Worm (Caenorhabditis elegans) whole organism, L2 larva: ENCODE results near the gene uda-1.

Source experiments
- C34F6.9 ChIP-seq: fragments of 150-350 bp; optimal IDR thresholded peaks from 2 replicates; lab custom pipeline; 2014; ENCODE audit warnings: missing biosample characterization, missing genetic modification characterization
- F13H6.1 ChIP-seq: sonication (generic microtip); optimal IDR thresholded peaks from 2 replicates; lab custom pipeline; 2016; ENCODE audit warnings: missing genetic modification characterization, missing compliant biosample characterization
- R02D3.7 ChIP-seq: fragments of 150-350 bp; optimal IDR thresholded peaks from 2 replicates; lab custom pipeline; 2014; ENCODE audit warnings: missing biosample characterization, missing genetic modification characterization
- Y55F3AM.14 ChIP-seq: fragments of 200-800 bp; sonication (Bioruptor generic); optimal IDR thresholded peaks from 2 replicates; lab custom pipeline; 2018; ENCODE audit warnings: mild to moderate bottlenecking, missing genetic modification characterization, missing compliant biosample characterization
- ZK546.5 ChIP-seq: sonication (generic microtip); optimal IDR thresholded peaks from 2 replicates; lab custom pipeline; 2017; ENCODE audit warnings: missing biosample characterization, missing genetic modification characterization
- alr-1 ChIP-seq: fragments of 150-350 bp; optimal IDR thresholded peaks from 2 replicates; lab custom pipeline; 2014; ENCODE audit warnings: missing biosample characterization, missing genetic modification characterization
- aly-2 ChIP-seq: fragments of 150-350 bp; optimal IDR thresholded peaks from 2 replicates; lab custom pipeline; 2014; ENCODE audit warnings: missing biosample characterization, missing genetic modification characterization
- ama-1 ChIP-seq: fragments of 150-350 bp; optimal IDR thresholded peaks from 2 replicates; lab custom pipeline; 2018; ENCODE audit warnings: inconsistent platforms
- blmp-1 ChIP-seq: sonication (generic microtip); optimal IDR thresholded peaks from 2 replicates; lab custom pipeline; 2017; ENCODE audit warnings: missing genetic modification characterization, mild to moderate bottlenecking, missing compliant biosample characterization, antibody characterized with exemption, moderate library complexity; ENCODE audit not compliant: insufficient read depth
- ceh-16 ChIP-seq: fragments of 150-350 bp; optimal IDR thresholded peaks from 2 replicates; lab custom pipeline; 2014; ENCODE audit warnings: missing biosample characterization, missing genetic modification characterization
- ceh-82 ChIP-seq: fragments of 150-350 bp; optimal IDR thresholded peaks from 2 replicates; lab custom pipeline; 2014; ENCODE audit warnings: missing biosample characterization, missing genetic modification characterization
- crh-2 ChIP-seq: sonication (generic microtip); optimal IDR thresholded peaks from 2 replicates; lab custom pipeline; 2017; ENCODE audit warnings: missing biosample characterization, missing genetic modification characterization
- dmd-4 ChIP-seq: sonication (generic microtip); optimal IDR thresholded peaks from 2 replicates; lab custom pipeline; 2017; ENCODE audit warnings: missing biosample characterization, missing genetic modification characterization
- egl-27 ChIP-seq: sonication (generic microtip); optimal IDR thresholded peaks from 3 replicates; lab custom pipeline; 2017; ENCODE audit warnings: missing biosample characterization, missing genetic modification reagents, missing genetic modification characterization
- elt-1 ChIP-seq: fragments of 150-350 bp; optimal IDR thresholded peaks from 2 replicates; lab custom pipeline; 2014; ENCODE audit warnings: missing biosample characterization, missing genetic modification characterization
- elt-3 ChIP-seq: sonication (generic microtip); optimal IDR thresholded peaks from 2 replicates; lab custom pipeline; 2017; ENCODE audit warnings: missing biosample characterization, missing genetic modification characterization
- fos-1 ChIP-seq: fragments of 150-350 bp; optimal IDR thresholded peaks from 2 replicates; lab custom pipeline; 2014; ENCODE audit warnings: missing biosample characterization, missing genetic modification characterization
- gmeb-1 ChIP-seq: fragments of 150-350 bp; optimal IDR thresholded peaks from 2 replicates; lab custom pipeline; 2014; ENCODE audit warnings: missing biosample characterization, missing genetic modification characterization
- lin-11 ChIP-seq: fragments of 150-350 bp; sonication (generic microtip); optimal IDR thresholded peaks from 2 replicates; lab custom pipeline; 2014; ENCODE audit warnings: missing biosample characterization, missing genetic modification characterization, inconsistent platforms, mixed read lengths
- lin-13 ChIP-seq: fragments of 150-350 bp; optimal IDR thresholded peaks from 2 replicates; lab custom pipeline; 2014; ENCODE audit warnings: missing biosample characterization, missing genetic modification reagents, missing genetic modification characterization
- lin-39 ChIP-seq: fragments of 150-350 bp; optimal IDR thresholded peaks from 2 replicates; lab custom pipeline; 2014; ENCODE audit warnings: missing biosample characterization, missing genetic modification reagents, missing genetic modification characterization
- lsy-2 ChIP-seq, 2 experiments: fragments of 150-350 bp in 1 of 2; sonication (generic microtip) in 1 of 2; optimal IDR thresholded peaks; 2 replicates each; lab custom pipeline; 2014 to 2017; ENCODE audit warnings: missing biosample characterization in 2 of 2, missing genetic modification characterization in 2 of 2
- mab-5 ChIP-seq: fragments of 150-350 bp; optimal IDR thresholded peaks from 2 replicates; lab custom pipeline; 2014; ENCODE audit warnings: missing biosample characterization, missing genetic modification characterization
- mbf-1 ChIP-seq: sonication (generic microtip); optimal IDR thresholded peaks from 2 replicates; lab custom pipeline; 2017; ENCODE audit warnings: missing biosample characterization, missing genetic modification characterization
- mdl-1 ChIP-seq, 2 experiments: fragments of 150-350 bp in 1 of 2; sonication (generic microtip) in 1 of 2; optimal IDR thresholded peaks; 2 replicates each; lab custom pipeline; 2017; ENCODE audit warnings: missing biosample characterization in 2 of 2, missing genetic modification characterization in 2 of 2
- nhr-10 ChIP-seq: sonication (generic microtip); optimal IDR thresholded peaks from 2 replicates; lab custom pipeline; 2017; ENCODE audit warnings: missing biosample characterization, missing genetic modification characterization
- nhr-11 ChIP-seq: fragments of 150-350 bp; optimal IDR thresholded peaks from 2 replicates; lab custom pipeline; 2014; ENCODE audit warnings: missing biosample characterization, missing genetic modification characterization
- nhr-12 ChIP-seq: fragments of 150-350 bp; optimal IDR thresholded peaks from 2 replicates; lab custom pipeline; 2014; ENCODE audit warnings: missing biosample characterization, missing genetic modification characterization
- nhr-129 ChIP-seq: fragments of 150-350 bp; optimal IDR thresholded peaks from 2 replicates; lab custom pipeline; 2014; ENCODE audit warnings: missing biosample characterization, missing genetic modification characterization
- nhr-21 ChIP-seq: fragments of 150-350 bp; optimal IDR thresholded peaks from 2 replicates; lab custom pipeline; 2014; ENCODE audit warnings: missing biosample characterization, missing genetic modification characterization
- nhr-23 ChIP-seq: fragments of 150-350 bp; optimal IDR thresholded peaks from 2 replicates; lab custom pipeline; 2014; ENCODE audit warnings: missing biosample characterization, missing genetic modification reagents, missing genetic modification characterization
- nhr-237 ChIP-seq: fragments of 150-350 bp; optimal IDR thresholded peaks from 2 replicates; lab custom pipeline; 2014; ENCODE audit warnings: missing biosample characterization, missing genetic modification characterization
- nhr-25 ChIP-seq: fragments of 150-350 bp; sonication (generic microtip); optimal IDR thresholded peaks from 3 replicates; lab custom pipeline; 2014; ENCODE audit warnings: missing biosample characterization, missing genetic modification characterization
- nhr-6 ChIP-seq: fragments of 150-350 bp; optimal IDR thresholded peaks from 2 replicates; lab custom pipeline; 2014; ENCODE audit warnings: missing biosample characterization, missing genetic modification characterization
- nhr-77 ChIP-seq: fragments of 150-350 bp; optimal IDR thresholded peaks from 2 replicates; lab custom pipeline; 2014; ENCODE audit warnings: missing biosample characterization, missing genetic modification characterization
- peb-1 ChIP-seq: fragments of 150-350 bp; optimal IDR thresholded peaks from 2 replicates; lab custom pipeline; 2014; ENCODE audit warnings: missing biosample characterization, missing genetic modification characterization
- sem-4 ChIP-seq: fragments of 150-350 bp; optimal IDR thresholded peaks from 2 replicates; lab custom pipeline; 2014; ENCODE audit warnings: missing biosample characterization, missing genetic modification reagents, missing genetic modification characterization
- skn-1 ChIP-seq: sonication (generic microtip); optimal IDR thresholded peaks from 2 replicates; lab custom pipeline; 2017; ENCODE audit warnings: missing biosample characterization, missing genetic modification characterization
- sma-3 ChIP-seq: sonication (generic microtip); optimal IDR thresholded peaks from 2 replicates; lab custom pipeline; 2016; ENCODE audit warnings: missing genetic modification reagents, missing genetic modification characterization, missing compliant biosample characterization
- sma-9 ChIP-seq, 2 experiments: fragments of 150-350 bp in 1 of 2; sonication (generic microtip) in 1 of 2; optimal IDR thresholded peaks; 2 replicates each; lab custom pipeline; 2014 to 2016; ENCODE audit warnings: missing genetic modification characterization in 2 of 2, mild to moderate bottlenecking in 1 of 2, missing biosample characterization in 1 of 2, missing compliant biosample characterization in 1 of 2, missing genetic modification reagents in 1 of 2, moderate library complexity in 1 of 2
- snpc-4 ChIP-seq: fragments of 150-350 bp; optimal IDR thresholded peaks from 2 replicates; lab custom pipeline; 2014; ENCODE audit warnings: missing biosample characterization, missing genetic modification characterization
- unc-39 ChIP-seq: fragments of 150-350 bp; optimal IDR thresholded peaks from 2 replicates; lab custom pipeline; 2014; ENCODE audit warnings: missing biosample characterization, missing genetic modification characterization
- unc-55 ChIP-seq: fragments of 150-350 bp; sonication (generic microtip); optimal IDR thresholded peaks from 3 replicates; lab custom pipeline; 2014; ENCODE audit warnings: missing biosample characterization, missing genetic modification reagents, missing genetic modification characterization
- unc-62 ChIP-seq: fragments of 150-350 bp; optimal IDR thresholded peaks from 2 replicates; lab custom pipeline; 2014; ENCODE audit warnings: missing biosample characterization, missing genetic modification reagents, missing genetic modification characterization
- zag-1 ChIP-seq: fragments of 150-350 bp; optimal IDR thresholded peaks from 2 replicates; lab custom pipeline; 2014; ENCODE audit warnings: missing biosample characterization, missing genetic modification characterization
- ztf-1 ChIP-seq: fragments of 200-800 bp; sonication (Bioruptor generic); conservative IDR thresholded peaks from 2 replicates; pipeline ENCODE4 v1.3.6; 2022; ENCODE audit warnings: missing genetic modification characterization, missing compliant biosample characterization
- ztf-11 ChIP-seq: sonication (generic microtip); optimal IDR thresholded peaks from 2 replicates; lab custom pipeline; 2017; ENCODE audit warnings: missing biosample characterization, missing genetic modification characterization
- ztf-4 ChIP-seq: fragments of 150-350 bp; optimal IDR thresholded peaks from 2 replicates; lab custom pipeline; 2014; ENCODE audit warnings: missing biosample characterization, missing genetic modification characterization

uda-1 gene

DNA sequence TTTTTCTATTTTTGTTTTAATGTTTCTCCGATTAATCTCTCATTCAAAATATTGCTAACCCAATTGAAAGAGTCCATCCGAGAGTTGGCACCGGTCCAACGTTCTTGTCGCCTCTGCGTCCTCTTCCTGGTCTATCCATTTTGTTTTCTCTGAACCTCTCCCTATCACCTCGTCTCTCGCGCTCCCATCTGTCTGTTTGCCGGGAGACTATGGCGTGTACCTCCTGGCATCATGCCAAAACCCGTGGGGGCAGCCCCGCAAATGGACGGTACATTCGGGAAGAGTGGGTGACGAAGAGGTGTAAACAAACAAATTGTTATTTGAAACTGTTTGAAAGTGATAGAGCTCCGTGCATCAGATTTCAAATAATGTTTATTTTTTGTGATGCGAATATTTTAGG lies 31.7 kb downstream of the uda-1 start, which contains the start of gene T06E8.2 (continued):
- TF ChIP-seq nhr-6 (tag; lab: Kevin White, UChicago) (no peak), ceh-82 (tag; lab: Kevin White, UChicago) (no peak), ZK546.5 (tag; lab: Kevin White, UChicago) (no peak), elt-3 (tag; lab: Kevin White, UChicago) (no peak), C34F6.9 (peak; percentile 50), crh-2 (tag; lab: Kevin White, UChicago) (no peak), nhr-25 (tag; lab: Kevin White, UChicago) (peak; percentile 7)

DNA sequence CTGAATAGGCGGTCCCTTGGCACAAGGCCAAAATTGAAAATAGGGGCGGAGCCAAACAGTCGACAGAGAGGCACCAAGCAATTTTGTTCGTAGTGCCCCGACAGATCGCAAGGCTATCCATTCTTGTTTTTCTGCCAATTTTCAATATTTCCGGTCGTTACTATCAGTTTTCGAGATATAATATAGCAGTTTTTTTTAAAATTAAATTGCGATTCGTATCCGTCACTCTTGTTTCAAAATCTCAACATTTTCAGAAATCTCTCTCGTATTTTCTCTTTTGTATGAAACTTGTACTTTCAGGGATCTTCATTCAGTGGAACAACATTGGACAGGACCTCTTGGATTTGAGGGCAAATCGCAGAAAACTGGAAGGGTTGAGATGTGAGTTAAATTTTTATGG lies 32.5 kb downstream of the uda-1 start, which contains the start of gene F57A8.1:
Gene F57A8.1, plus strand, starts transcription at position 301 of the 400 bp plus-strand sequence.
- no peak for TF ChIP-seq ztf-4 (tag; lab: Kevin White, UChicago)
- TF ChIP-seq egl-27 (tag; lab: Kevin White, UChicago) = no peak
- TF ChIP-seq nhr-77 (tag; lab: Kevin White, UChicago) = no peak
- TF ChIP-seq lin-11 = no peak
- TF ChIP-seq ceh-16 = no peak
- TF ChIP-seq ceh-82 (tag; lab: Kevin White, UChicago) = no peak

DNA sequence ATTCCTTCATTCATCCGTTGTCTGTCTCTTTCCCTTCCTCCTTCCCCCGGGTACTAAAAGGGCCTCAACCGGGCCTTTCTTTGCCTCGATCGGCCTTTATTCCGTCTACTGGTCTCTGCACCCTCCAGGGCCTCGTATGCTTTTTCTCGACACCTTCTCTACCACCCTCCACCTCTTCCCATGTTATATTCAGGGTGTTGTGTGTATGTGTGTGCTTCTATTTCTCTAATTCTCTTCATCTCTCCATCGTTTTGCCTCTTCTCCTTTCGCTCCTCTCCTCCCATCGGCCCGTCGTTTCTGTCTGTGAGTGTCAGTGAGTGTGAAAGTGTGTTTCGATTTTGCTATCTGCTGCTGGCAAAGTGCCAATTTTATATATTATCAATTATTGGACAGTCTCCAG lies 35.3 kb downstream of the uda-1 start:
- TF ChIP-seq ztf-1 (GFP tag; lab: Robert Waterston, UW) (no peak), ama-1 (lab: Kevin White, UChicago) (no peak), mab-5 (peak; percentile 24), unc-55 (peak; percentile 65), ztf-11 (tag; lab: Kevin White, UChicago) (no peak), blmp-1 (peak; percentile 6), nhr-23 (tag; lab: Kevin White, UChicago) (no peak), mbf-1 (tag; lab: Kevin White, UChicago) (no peak), aly-2 (tag; lab: Kevin White, UChicago) (no peak), nhr-21 (tag; lab: Kevin White, UChicago) (peak; percentile 11), lsy-2 (tag; optimal IDR thresholded peaks at IDR 0.05; lab: Kevin White, UChicago) (peak; percentile 19 to 86), crh-2 (tag; lab: Kevin White, UChicago) (peak; percentile 73), Y55F3AM.14 (peak; percentile 50), sem-4 (tag; lab: Kevin White, UChicago) (peak; percentile 67), F13H6.1 (tag; lab: Kevin White, UChicago) (peak; percentile 82), snpc-4 (tag; lab: Kevin White, UChicago) (peak; percentile 11), skn-1 (tag; lab: Kevin White, UChicago) (no peak), nhr-12 (no peak), unc-39 (tag; lab: Kevin White, UChicago) (no peak), nhr-25 (tag; lab: Kevin White, UChicago) (peak; percentile 76), sma-3 (GFP tag; lab: Kevin White, UChicago) (peak; percentile 71), ceh-82 (tag; lab: Kevin White, UChicago) (no peak), egl-27 (tag; lab: Kevin White, UChicago) (peak; percentile 67), ceh-16 (no peak), ZK546.5 (tag; lab: Kevin White, UChicago) (no peak), nhr-10 (tag; lab: Kevin White, UChicago) (no peak), ztf-4 (tag; lab: Kevin White, UChicago) (no peak), nhr-77 (tag; lab: Kevin White, UChicago) (no peak), nhr-237 (tag; lab: Kevin White, UChicago) (no peak), elt-3 (tag; lab: Kevin White, UChicago) (no peak), nhr-6 (tag; lab: Kevin White, UChicago) (peak; percentile 27), lin-11 (peak; percentile 28), mdl-1 (tag; optimal IDR thresholded peaks at IDR 0.05; lab: Kevin White, UChicago) (peak in 1 of 2 experiments; percentile 6), zag-1 (tag; lab: Kevin White, UChicago) (no peak), peb-1 (tag; lab: Kevin White, UChicago) (no peak), R02D3.7 (tag; lab: Kevin White, UChicago) (no peak), gmeb-1 (tag; lab: Kevin White, UChicago) (peak; percentile 47), elt-1 (tag; lab: Kevin White, UChicago) (no peak), nhr-11 (tag; lab: Kevin White, UChicago) (no peak), dmd-4 (no peak), fos-1 (peak; percentile 81), unc-62 (GFP tag; lab: Kevin White, UChicago) (no peak), sma-9 (GFP tag; optimal IDR thresholded peaks at IDR 0.05; lab: Kevin White, UChicago) (peak; percentile 81), sma-9 (tag; optimal IDR thresholded peaks at IDR 0.05; lab: Kevin White, UChicago) (no peak), alr-1 (no peak), lin-13 (peak; percentile 34), nhr-129 (tag; lab: Kevin White, UChicago) (peak; percentile 84), lin-39 (no peak), C34F6.9 (peak; percentile 75)
- TF ChIP-seq, all 48 proteins: peak for 22
